Worm (Caenorhabditis elegans): ENCODE data around the gene pin-2.

ce11 chrIV:12757470-12757869 is 36.2 kb upstream of the pin-2 start, which contains the start of gene flp-9:
- no peak for TF ChIP-seq nhr-237 (tag; optimal IDR thresholded peaks at IDR 0.05)
- no peak for TF ChIP-seq ceh-9 (tag; optimal IDR thresholded peaks at IDR 0.05)
- TF ChIP-seq ceh-16 (tag; optimal IDR thresholded peaks at IDR 0.05) = no peak
- TF ChIP-seq nhr-76 (tag; optimal IDR thresholded peaks at IDR 0.05) = no peak
- TF ChIP-seq pha-4 (tag; optimal IDR thresholded peaks at IDR 0.05) = no peak
- no peak for TF ChIP-seq nhr-77 (tag; optimal IDR thresholded peaks at IDR 0.05)

Measured in whole organism, L3 larva.